Worm (Caenorhabditis elegans): ENCODE results near the gene R03D7.15.

ce11 chrII:10953065-10953464 is 11.0 kb downstream of the R03D7.15 start, which contains the start of gene nos-1:
- no peak for TF ChIP-seq zip-5 (tag; optimal IDR thresholded peaks at IDR 0.05)
- TF ChIP-seq ama-1 (optimal IDR thresholded peaks at IDR 0.05) = no peak
- TF ChIP-seq ceh-22 (tag; optimal IDR thresholded peaks at IDR 0.05) = no peak
- no peak for TF ChIP-seq C38D4.7 (GFP tag; optimal IDR thresholded peaks at IDR 0.05)
- TF ChIP-seq sox-4 (tag; optimal IDR thresholded peaks at IDR 0.05) = no peak
- TF ChIP-seq pha-4 (tag; optimal IDR thresholded peaks at IDR 0.05) = no peak
- no peak for TF ChIP-seq ceh-48 (tag; optimal IDR thresholded peaks at IDR 0.05)
- TF ChIP-seq ceh-9 (tag; optimal IDR thresholded peaks at IDR 0.05) = no peak
